Worm (Caenorhabditis elegans): ENCODE measurements around the gene F09F9.2.

DNA sequence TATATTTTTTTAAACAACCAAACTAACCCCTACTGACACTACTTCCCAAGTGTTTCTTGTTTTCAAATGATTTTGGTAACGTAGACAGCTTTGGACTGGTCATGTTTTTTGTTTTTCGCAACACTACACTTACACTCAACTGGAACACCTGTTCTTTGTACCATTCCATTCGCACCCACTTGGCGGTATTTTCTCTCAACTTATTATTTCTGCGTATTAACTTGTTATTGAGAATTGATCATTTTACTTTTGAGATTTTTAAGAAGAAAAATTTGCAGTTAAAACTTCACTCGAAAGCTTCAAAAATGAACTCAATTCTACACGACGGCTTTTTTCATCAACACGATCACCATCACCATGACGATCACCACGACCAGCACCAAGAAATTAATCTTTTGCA is 23.6 kb upstream of the F09F9.2 start, which contains the start of gene ZK470.2:
- TF ChIP-seq tra-4 (tag; optimal IDR thresholded peaks at IDR 0.05) (no peak), tbx-37 (GFP tag; conservative IDR thresholded peaks at IDR 0.05) (no peak), hmg-4 (GFP tag; optimal IDR thresholded peaks at IDR 0.05) (no peak), aly-1 (tag; optimal IDR thresholded peaks at IDR 0.05) (no peak), ama-1 (optimal IDR thresholded peaks at IDR 0.05) (no peak), sea-1 (GFP tag; conservative IDR thresholded peaks at IDR 0.05) (no peak), F13C5.2 (tag; optimal IDR thresholded peaks at IDR 0.05) (no peak), pes-1 (GFP tag; IDR thresholded peaks at IDR 0.05) (no peak)

Measured in whole organism, early embryonic.